Fruit fly (Drosophila melanogaster) S2 (cell line): Measurements from ENCODE around the gene CG9609.

Experiments
- CG8478 ChIP-seq: fragments of >200 bp; optimal IDR thresholded peaks from 2 replicates; lab custom pipeline; 2018
- CTCF ChIP-seq, 2 experiments: fragments of >200 bp; optimal IDR thresholded peaks; 2 replicates each; lab custom pipeline; 2018

- TF ChIP-seq CTCF (optimal IDR thresholded peaks at IDR 0.05; lab: Kevin White, UChicago): no peak
- no peak for TF ChIP-seq CG8478 (lab: Kevin White, UChicago)
Measured at dm6 chrX:16740606-16741005, 46.2 kb downstream of the CG9609 start, which contains the start of gene CG32568.
